Fruit fly (Drosophila melanogaster): ENCODE data around the gene CG14881.

- no peak for TF ChIP-seq psq (GFP tag; optimal IDR thresholded peaks at IDR 0.05)
- no peak for TF ChIP-seq rgr (GFP tag; optimal IDR thresholded peaks at IDR 0.05)
- no peak for TF ChIP-seq brk (GFP tag; optimal IDR thresholded peaks at IDR 0.05)
Observed at dm6 chr3R:16408434-16408833, 26.3 kb upstream of the CG14881 start.

Data from whole organism, wandering third instar larva.